Worm (Caenorhabditis elegans) whole organism, late embryonic: ENCODE data around the gene K12H6.2.

ENCODE experiments used
- F13H6.1 ChIP-seq: sonication (generic microtip); optimal IDR thresholded peaks from 2 replicates; lab custom pipeline; 2016; ENCODE audit warnings: missing genetic modification characterization, missing compliant biosample characterization
- Y22D7AL.16 ChIP-seq: sonication (generic microtip); optimal IDR thresholded peaks from 2 replicates; lab custom pipeline; 2016; ENCODE audit warnings: missing genetic modification characterization, missing compliant biosample characterization
- ceh-14 ChIP-seq: sonication (generic microtip); optimal IDR thresholded peaks from 2 replicates; lab custom pipeline; 2016; ENCODE audit warnings: missing genotype, missing genetic modification characterization, missing compliant biosample characterization
- ceh-18 ChIP-seq: sonication (generic microtip); optimal IDR thresholded peaks from 2 replicates; lab custom pipeline; 2016; ENCODE audit warnings: missing genetic modification characterization, missing compliant biosample characterization
- ceh-22 ChIP-seq: sonication (generic microtip); optimal IDR thresholded peaks from 2 replicates; lab custom pipeline; 2017; ENCODE audit warnings: missing biosample characterization, missing genetic modification characterization
- ceh-30 ChIP-seq: fragments of 150-350 bp; optimal IDR thresholded peaks from 2 replicates; lab custom pipeline; 2014; ENCODE audit warnings: missing biosample characterization, missing genetic modification characterization
- ceh-31 ChIP-seq: sonication (generic microtip); optimal IDR thresholded peaks from 2 replicates; lab custom pipeline; 2016; ENCODE audit warnings: missing genetic modification characterization, missing compliant biosample characterization
- ceh-34 ChIP-seq: sonication (generic microtip); optimal IDR thresholded peaks from 2 replicates; lab custom pipeline; 2016; ENCODE audit warnings: mild to moderate bottlenecking, missing genetic modification characterization, missing compliant biosample characterization
- ceh-6 ChIP-seq: fragments of 200-800 bp; sonication (Bioruptor generic); optimal IDR thresholded peaks from 2 replicates; lab custom pipeline; 2018; ENCODE audit warnings: mild to moderate bottlenecking, missing genetic modification characterization, missing compliant biosample characterization
- ceh-9 ChIP-seq: sonication (generic microtip); optimal IDR thresholded peaks from 2 replicates; lab custom pipeline; 2016; ENCODE audit warnings: mild to moderate bottlenecking, missing genetic modification characterization, inconsistent platforms, missing compliant biosample characterization
- che-1 ChIP-seq: sonication (generic microtip); optimal IDR thresholded peaks from 2 replicates; lab custom pipeline; 2016; ENCODE audit warnings: mild to moderate bottlenecking, missing genetic modification characterization, missing compliant biosample characterization
- dve-1 ChIP-seq: sonication (generic microtip); optimal IDR thresholded peaks from 2 replicates; lab custom pipeline; 2017; ENCODE audit warnings: antibody characterized with exemption, mild to moderate bottlenecking, missing genetic modification characterization, missing compliant biosample characterization
- elt-2 ChIP-seq: sonication (generic microtip); optimal IDR thresholded peaks from 2 replicates; lab custom pipeline; 2016; ENCODE audit warnings: missing genetic modification reagents, missing genetic modification characterization, missing compliant biosample characterization
- ets-4 ChIP-seq: sonication (generic microtip); optimal IDR thresholded peaks from 2 replicates; lab custom pipeline; 2016; ENCODE audit warnings: missing genetic modification characterization, missing compliant biosample characterization
- gmeb-2 ChIP-seq: sonication (generic microtip); optimal IDR thresholded peaks from 2 replicates; lab custom pipeline; 2016; ENCODE audit warnings: missing genetic modification characterization, inconsistent platforms, missing compliant biosample characterization
- hlh-13 ChIP-seq: fragments of 200-800 bp; sonication (Bioruptor generic); optimal IDR thresholded peaks from 2 replicates; lab custom pipeline; 2018; ENCODE audit warnings: mild to moderate bottlenecking, missing genetic modification characterization, missing compliant biosample characterization
- hlh-15 ChIP-seq: sonication (generic microtip); optimal IDR thresholded peaks from 2 replicates; lab custom pipeline; 2016; ENCODE audit warnings: missing genetic modification characterization, missing compliant biosample characterization
- hlh-30 ChIP-seq: sonication (generic microtip); optimal IDR thresholded peaks from 2 replicates; lab custom pipeline; 2017; ENCODE audit warnings: antibody characterized with exemption, missing genetic modification characterization, missing compliant biosample characterization; ENCODE audit not compliant: insufficient read depth
- hlh-6 ChIP-seq: sonication (generic microtip); optimal IDR thresholded peaks from 2 replicates; lab custom pipeline; 2016; ENCODE audit warnings: missing genotype, missing genetic modification characterization, missing compliant biosample characterization
- lim-6 ChIP-seq: sonication (generic microtip); optimal IDR thresholded peaks from 2 replicates; lab custom pipeline; 2016; ENCODE audit warnings: missing genetic modification characterization, missing compliant biosample characterization
- lin-11 ChIP-seq: fragments of 200-800 bp; sonication (Bioruptor generic); optimal IDR thresholded peaks from 2 replicates; lab custom pipeline; 2018; ENCODE audit warnings: mild to moderate bottlenecking, missing genetic modification characterization, missing compliant biosample characterization
- pat-9 ChIP-seq: fragments of 200-800 bp; sonication (Bioruptor generic); optimal IDR thresholded peaks from 2 replicates; lab custom pipeline; 2018; ENCODE audit warnings: mild to moderate bottlenecking, missing genetic modification characterization, moderate library complexity, missing compliant biosample characterization
- pha-4 ChIP-seq: fragments of 150-350 bp; optimal IDR thresholded peaks from 2 replicates; lab custom pipeline; 2018; ENCODE audit warnings: missing biosample characterization, missing genetic modification reagents, missing genetic modification characterization
- pros-1 ChIP-seq: fragments of 150-350 bp; optimal IDR thresholded peaks from 2 replicates; lab custom pipeline; 2014; ENCODE audit warnings: missing biosample characterization, missing genetic modification reagents, missing genetic modification characterization
- ref-2 ChIP-seq: sonication (generic microtip); optimal IDR thresholded peaks from 2 replicates; lab custom pipeline; 2016; ENCODE audit warnings: missing genetic modification characterization, missing compliant biosample characterization
- rnt-1 ChIP-seq: sonication (generic microtip); optimal IDR thresholded peaks from 2 replicates; lab custom pipeline; 2016; ENCODE audit warnings: missing genetic modification characterization, missing compliant biosample characterization
- tbx-7 ChIP-seq: sonication (generic microtip); optimal IDR thresholded peaks from 2 replicates; lab custom pipeline; 2016; ENCODE audit warnings: missing genotype, missing genetic modification characterization, missing compliant biosample characterization

The K12H6.2 gene

ce11 chrII:2859873-2860821 lies 44.8 kb upstream of the K12H6.2 start:
- TF ChIP-seq pat-9 (tag; lab: Kevin White, UChicago) = no peak
- no peak for TF ChIP-seq ceh-34 (tag; lab: Kevin White, UChicago)
- no peak for TF ChIP-seq hlh-30
- peak; percentile 10 for TF ChIP-seq elt-2 (tag; lab: Kevin White, UChicago)
- TF ChIP-seq pha-4 = no peak
- TF ChIP-seq dve-1 (tag; lab: Kevin White, UChicago) = no peak
- TF ChIP-seq ets-4 (tag; lab: Kevin White, UChicago) = no peak
- no peak for TF ChIP-seq lin-11 (tag; lab: Kevin White, UChicago)
- TF ChIP-seq lim-6 (tag; lab: Kevin White, UChicago) = no peak
- no peak for TF ChIP-seq ceh-9 (tag; lab: Kevin White, UChicago)
- TF ChIP-seq F13H6.1 (tag; lab: Kevin White, UChicago) = no peak
- no peak for TF ChIP-seq ref-2 (tag; lab: Kevin White, UChicago)
- no peak for TF ChIP-seq tbx-7 (tag; lab: Kevin White, UChicago)
- peak; percentile 11 for TF ChIP-seq che-1
- no peak for TF ChIP-seq ceh-30
- no peak for TF ChIP-seq ceh-6 (GFP tag; lab: Kevin White, UChicago)
- TF ChIP-seq hlh-13 (GFP tag; lab: Kevin White, UChicago) = no peak
- TF ChIP-seq gmeb-2 (tag; lab: Kevin White, UChicago) = no peak
- peak; percentile 6 for TF ChIP-seq Y22D7AL.16 (tag; lab: Kevin White, UChicago)
- TF ChIP-seq, all 69 proteins: peak for 3

ce11 chrII:2859315-2859714 lies 44.0 kb upstream of the K12H6.2 start:
- TF ChIP-seq dve-1 (tag; lab: Kevin White, UChicago) (peak; percentile 84), rnt-1 (tag; lab: Kevin White, UChicago) (no peak)

ce11 chrII:2858851-2859250 lies 43.5 kb upstream of the K12H6.2 start:
- TF ChIP-seq elt-2 (tag; lab: Kevin White, UChicago) (peak; percentile 8), ceh-22 (tag; lab: Kevin White, UChicago) (no peak)

ce11 chrII:2857559-2857958 lies 42.2 kb upstream of the K12H6.2 start:
- TF ChIP-seq Y22D7AL.16 (tag; lab: Kevin White, UChicago) (no peak), rnt-1 (tag; lab: Kevin White, UChicago) (peak; percentile 18)
- TF ChIP-seq, all 69 proteins: peak for 1

- TF ChIP-seq hlh-15 (tag; lab: Kevin White, UChicago) (no peak), ceh-14 (tag; lab: Kevin White, UChicago) (no peak)
These were observed 40.8 kb upstream of the K12H6.2 start for ce11 chrII:2856114-2856513.

ce11 chrII:2854794-2855193 lies 39.5 kb upstream of the K12H6.2 start:
- TF ChIP-seq hlh-6 (tag; lab: Kevin White, UChicago) (peak; percentile 11), ceh-31 (tag; lab: Kevin White, UChicago) (peak; percentile 41), F13H6.1 (tag; lab: Kevin White, UChicago) (no peak)

ce11 chrII:2853767-2854166 lies 38.4 kb upstream of the K12H6.2 start:
- TF ChIP-seq ceh-18 (tag; lab: Kevin White, UChicago) = no peak
- no peak for TF ChIP-seq pros-1 (tag; lab: Kevin White, UChicago)
